Worm (Caenorhabditis elegans) whole organism, L4 larva: Measurements from ENCODE around the gene fbxa-63.

Experiments
- F26F4.8 ChIP-seq: fragments of 200-800 bp; sonication (Bioruptor generic); conservative IDR thresholded peaks from 2 replicates; pipeline ENCODE4 v1.3.6; 2022; ENCODE audit warnings: missing genetic modification characterization, missing compliant biosample characterization
- aha-1 ChIP-seq: fragments of 150-350 bp; peaks from one replicate; lab custom pipeline; 2014; ENCODE audit warnings: missing biosample characterization, missing genetic modification characterization
- aly-2 ChIP-seq: sonication (generic microtip); optimal IDR thresholded peaks from 2 replicates; lab custom pipeline; 2018; ENCODE audit warnings: missing biosample characterization, missing genetic modification characterization
- ces-1 ChIP-seq: fragments of 150-350 bp; sonication (generic microtip); optimal IDR thresholded peaks from 4 replicates; lab custom pipeline; 2014; ENCODE audit warnings: missing biosample characterization, missing genetic modification reagents, missing genetic modification characterization
- jun-1 ChIP-seq: fragments of 150-350 bp; optimal IDR thresholded peaks from 2 replicates; lab custom pipeline; 2014; ENCODE audit warnings: missing biosample characterization, missing genetic modification reagents, missing genetic modification characterization
- lim-7 ChIP-seq: fragments of 200-800 bp; sonication (Bioruptor generic); IDR thresholded peaks from 2 replicates; pipeline ENCODE4 v1.3.6; 2022; ENCODE audit warnings: missing genetic modification characterization, missing compliant biosample characterization
- mdl-1 ChIP-seq, 2 experiments: fragments of 150-350 bp in 1 of 2; sonication (generic microtip) in 1 of 2; optimal IDR thresholded peaks; 2 replicates each; lab custom pipeline; 2014 to 2017; ENCODE audit warnings: missing biosample characterization in 2 of 2, missing genetic modification characterization in 2 of 2
- mdt-29 ChIP-seq: fragments of 200-800 bp; sonication (Bioruptor generic); IDR thresholded peaks from 2 replicates; pipeline ENCODE4 v1.3.6; 2022; ENCODE audit warnings: missing genetic modification reagents, missing genetic modification characterization, missing compliant biosample characterization
- nhr-76 ChIP-seq: fragments of 150-350 bp; optimal IDR thresholded peaks from 2 replicates; lab custom pipeline; 2014; ENCODE audit warnings: missing biosample characterization, missing genetic modification characterization
- nhr-77 ChIP-seq: fragments of 150-350 bp; optimal IDR thresholded peaks from 2 replicates; lab custom pipeline; 2014; ENCODE audit warnings: missing biosample characterization, missing genetic modification characterization
- snpc-4 ChIP-seq: fragments of 150-350 bp; optimal IDR thresholded peaks from 2 replicates; lab custom pipeline; 2014; ENCODE audit warnings: missing biosample characterization, missing genetic modification characterization
- spr-1 ChIP-seq: sonication (generic microtip); optimal IDR thresholded peaks from 2 replicates; lab custom pipeline; 2016; ENCODE audit warnings: mild to moderate bottlenecking, missing genetic modification characterization, missing compliant biosample characterization
- unc-62 ChIP-seq, 3 experiments: fragments of 150-350 bp in 1 of 3; sonication (generic microtip); optimal IDR thresholded peaks in 2 of 3; peaks in 1 of 3; 1 replicate in 1 of 3; 2 replicates in 2 of 3; lab custom pipeline; 2014 to 2017; ENCODE audit warnings: missing biosample characterization in 3 of 3, missing genetic modification characterization in 3 of 3, missing genetic modification reagents in 3 of 3, missing genotype in 1 of 3
- ztf-11 ChIP-seq: fragments of 150-350 bp; optimal IDR thresholded peaks from 2 replicates; lab custom pipeline; 2014; ENCODE audit warnings: missing biosample characterization, missing genetic modification characterization

ce11 chrIII:1273655-1274328, 30.5 kb downstream of the fbxa-63 start, which contains the start of gene fbxa-29:
- TF ChIP-seq aly-2 (no peak), nhr-76 (tag; lab: Kevin White, UChicago) (no peak), aha-1 (tag; lab: Kevin White, UChicago) (no peak), ztf-11 (no peak), F26F4.8 (GFP tag; lab: Robert Waterston, UW) (no peak), unc-62 (GFP tag; optimal IDR thresholded peaks at IDR 0.05 in 1 of 2; lab: Kevin White, UChicago) (no peak), unc-62 (tag; optimal IDR thresholded peaks at IDR 0.05; lab: Kevin White, UChicago) (no peak), jun-1 (no peak), mdl-1 (tag; optimal IDR thresholded peaks at IDR 0.05; lab: Kevin White, UChicago) (no peak), snpc-4 (tag; lab: Kevin White, UChicago) (no peak), mdt-29 (no peak), ces-1 (GFP tag; lab: Kevin White, UChicago) (no peak), spr-1 (no peak), nhr-77 (no peak), lim-7 (GFP tag; lab: Robert Waterston, UW) (no peak)
